Worm (Caenorhabditis elegans): ENCODE data around the gene ife-2.

Gene ife-2

ce11 chrX:371761-372285 is 10.7 kb downstream of the ife-2 start, which contains the start of gene nrde-3:
Gene nrde-3, plus strand, starts transcription at chrX:372235.
- TF ChIP-seq unc-55 (GFP tag; optimal IDR thresholded peaks at IDR 0.05) (no peak), unc-39 (tag; optimal IDR thresholded peaks at IDR 0.05) (no peak), mbf-1 (tag; optimal IDR thresholded peaks at IDR 0.05) (no peak), lin-13 (GFP tag; optimal IDR thresholded peaks at IDR 0.05) (no peak), egl-27 (tag; optimal IDR thresholded peaks at IDR 0.05) (no peak)

- TF ChIP-seq C34F6.9 (tag; optimal IDR thresholded peaks at IDR 0.05) (peak; percentile 48), lsy-2 (tag; optimal IDR thresholded peaks at IDR 0.05) (no peak), gmeb-1 (tag; optimal IDR thresholded peaks at IDR 0.05) (no peak), peb-1 (tag; optimal IDR thresholded peaks at IDR 0.05) (no peak), skn-1 (tag; optimal IDR thresholded peaks at IDR 0.05) (no peak), unc-55 (GFP tag; optimal IDR thresholded peaks at IDR 0.05) (peak; percentile 59), mdl-1 (tag; optimal IDR thresholded peaks at IDR 0.05) (no peak)
Observed at ce11 chrX:369923-370322, 12.6 kb downstream of the ife-2 start.

- TF ChIP-seq C34F6.9 (tag; optimal IDR thresholded peaks at IDR 0.05) (no peak), lin-13 (GFP tag; optimal IDR thresholded peaks at IDR 0.05) (no peak), aly-2 (tag; optimal IDR thresholded peaks at IDR 0.05) (no peak), nhr-10 (tag; optimal IDR thresholded peaks at IDR 0.05) (no peak), elt-1 (tag; optimal IDR thresholded peaks at IDR 0.05) (no peak), nhr-77 (tag; optimal IDR thresholded peaks at IDR 0.05) (no peak), lsy-2 (tag; optimal IDR thresholded peaks at IDR 0.05) (no peak), unc-39 (tag; optimal IDR thresholded peaks at IDR 0.05) (no peak), sma-3 (GFP tag; optimal IDR thresholded peaks at IDR 0.05) (no peak), mbf-1 (tag; optimal IDR thresholded peaks at IDR 0.05) (no peak), lin-39 (tag; optimal IDR thresholded peaks at IDR 0.05) (no peak), ceh-82 (tag; optimal IDR thresholded peaks at IDR 0.05) (no peak), unc-62 (GFP tag; optimal IDR thresholded peaks at IDR 0.05) (no peak), nhr-11 (tag; optimal IDR thresholded peaks at IDR 0.05) (no peak), R02D3.7 (tag; optimal IDR thresholded peaks at IDR 0.05) (no peak), nhr-129 (tag; optimal IDR thresholded peaks at IDR 0.05) (no peak), fos-1 (tag; optimal IDR thresholded peaks at IDR 0.05) (no peak), mdl-1 (tag; optimal IDR thresholded peaks at IDR 0.05) (no peak)
Observed at ce11 chrX:360479-360878, 22.0 kb downstream of the ife-2 start, which contains the start of gene C04E7.5. Gene C04E7.5, plus strand, starts transcription at chrX:360779.

- no peak for TF ChIP-seq snpc-4 (tag; optimal IDR thresholded peaks at IDR 0.05)
Observed at ce11 chrX:357792-358191, 24.7 kb downstream of the ife-2 start, which contains the start of gene C04E7.1. Gene C04E7.1, plus strand, starts transcription at chrX:358092.

ce11 chrX:353134-353669 is 29.3 kb downstream of the ife-2 start, which contains the start of gene sor-3:
Gene sor-3, plus strand, starts transcription at chrX:353619.
- no peak for TF ChIP-seq elt-3 (tag; optimal IDR thresholded peaks at IDR 0.05)
- TF ChIP-seq unc-39 (tag; optimal IDR thresholded peaks at IDR 0.05): no peak
- no peak for TF ChIP-seq aly-2 (tag; optimal IDR thresholded peaks at IDR 0.05)
- TF ChIP-seq nhr-129 (tag; optimal IDR thresholded peaks at IDR 0.05): peak; percentile 91
- peak; percentile 36 for TF ChIP-seq nhr-12 (tag; optimal IDR thresholded peaks at IDR 0.05)
- TF ChIP-seq R02D3.7 (tag; optimal IDR thresholded peaks at IDR 0.05): no peak
- peak; percentile 10 for TF ChIP-seq blmp-1 (tag; optimal IDR thresholded peaks at IDR 0.05; ENCODE audit: insufficient read depth)
- peak; percentile 77 for TF ChIP-seq gmeb-1 (tag; optimal IDR thresholded peaks at IDR 0.05)
- TF ChIP-seq Y55F3AM.14 (GFP tag; optimal IDR thresholded peaks at IDR 0.05): peak; percentile 45
- no peak for TF ChIP-seq elt-1 (tag; optimal IDR thresholded peaks at IDR 0.05)
- TF ChIP-seq unc-62 (GFP tag; optimal IDR thresholded peaks at IDR 0.05): no peak
- TF ChIP-seq zag-1 (tag; optimal IDR thresholded peaks at IDR 0.05): peak; percentile 62
- TF ChIP-seq ceh-16 (tag; optimal IDR thresholded peaks at IDR 0.05): no peak
- TF ChIP-seq nhr-23 (tag; optimal IDR thresholded peaks at IDR 0.05): no peak
- no peak for TF ChIP-seq nhr-77 (tag; optimal IDR thresholded peaks at IDR 0.05)
- TF ChIP-seq nhr-11 (tag; optimal IDR thresholded peaks at IDR 0.05): no peak
- TF ChIP-seq sma-9 (GFP tag; optimal IDR thresholded peaks at IDR 0.05): peak; percentile 64
- no peak for TF ChIP-seq sma-9 (tag; optimal IDR thresholded peaks at IDR 0.05)
- TF ChIP-seq mdl-1 (tag; optimal IDR thresholded peaks at IDR 0.05): peak; percentile 7 to 48
- peak; percentile 83 for TF ChIP-seq egl-27 (tag; optimal IDR thresholded peaks at IDR 0.05)
- TF ChIP-seq nhr-21 (tag; optimal IDR thresholded peaks at IDR 0.05): peak; percentile 81
- TF ChIP-seq nhr-6 (tag; optimal IDR thresholded peaks at IDR 0.05): peak; percentile 41
- TF ChIP-seq nhr-25 (tag; optimal IDR thresholded peaks at IDR 0.05): peak; percentile 67
- TF ChIP-seq lsy-2 (tag; optimal IDR thresholded peaks at IDR 0.05): peak; percentile 65 to 87
- TF ChIP-seq ztf-4 (tag; optimal IDR thresholded peaks at IDR 0.05): peak; percentile 79
- TF ChIP-seq C34F6.9 (tag; optimal IDR thresholded peaks at IDR 0.05): peak; percentile 82
- no peak for TF ChIP-seq ama-1 (optimal IDR thresholded peaks at IDR 0.05)
- peak; percentile 96 for TF ChIP-seq unc-55 (GFP tag; optimal IDR thresholded peaks at IDR 0.05)
- TF ChIP-seq alr-1 (tag; optimal IDR thresholded peaks at IDR 0.05): peak; percentile 48
- no peak for TF ChIP-seq mbf-1 (tag; optimal IDR thresholded peaks at IDR 0.05)
- peak; percentile 85 for TF ChIP-seq fos-1 (tag; optimal IDR thresholded peaks at IDR 0.05)
- TF ChIP-seq peb-1 (tag; optimal IDR thresholded peaks at IDR 0.05): no peak
- peak; percentile 69 for TF ChIP-seq mab-5 (tag; optimal IDR thresholded peaks at IDR 0.05)
- TF ChIP-seq ZK546.5 (tag; optimal IDR thresholded peaks at IDR 0.05): no peak
- no peak for TF ChIP-seq ztf-1 (GFP tag; conservative IDR thresholded peaks at IDR 0.05)
- TF ChIP-seq ceh-82 (tag; optimal IDR thresholded peaks at IDR 0.05): no peak

All from whole organism, L2 larva.